Worm (Caenorhabditis elegans) whole organism, L3 larva: ENCODE results near the gene C17F4.2.

Source experiments
- ZK546.5 ChIP-seq: sonication (generic microtip); optimal IDR thresholded peaks from 2 replicates; lab custom pipeline; 2017; ENCODE audit warnings: missing biosample characterization, missing genetic modification characterization
- ama-1 ChIP-seq: fragments of 150-350 bp; optimal IDR thresholded peaks from 2 replicates; lab custom pipeline; 2018
- egl-5 ChIP-seq: fragments of 150-350 bp; optimal IDR thresholded peaks from 2 replicates; lab custom pipeline; 2017; ENCODE audit warnings: missing biosample characterization, missing genetic modification reagents, missing genetic modification characterization, inconsistent platforms
- elt-2 ChIP-seq: sonication (generic microtip); optimal IDR thresholded peaks from 2 replicates; lab custom pipeline; 2016; ENCODE audit warnings: missing genetic modification reagents, mild to moderate bottlenecking, missing genetic modification characterization, missing compliant biosample characterization
- fos-1 ChIP-seq: fragments of 150-350 bp; optimal IDR thresholded peaks from 2 replicates; lab custom pipeline; 2014; ENCODE audit warnings: missing biosample characterization, missing genetic modification characterization
- lin-39 ChIP-seq: fragments of 150-350 bp; optimal IDR thresholded peaks from 2 replicates; lab custom pipeline; 2018; ENCODE audit warnings: missing biosample characterization, missing genetic modification reagents, missing genetic modification characterization
- nhr-11 ChIP-seq: fragments of 150-350 bp; optimal IDR thresholded peaks from 2 replicates; lab custom pipeline; 2014; ENCODE audit warnings: missing biosample characterization, missing genetic modification characterization
- tbx-2 ChIP-seq: sonication (generic microtip); optimal IDR thresholded peaks from 2 replicates; lab custom pipeline; 2016; ENCODE audit warnings: mild to moderate bottlenecking, missing genetic modification characterization, missing compliant biosample characterization
- unc-62 ChIP-seq: fragments of 150-350 bp; sonication (generic microtip); optimal IDR thresholded peaks from 4 replicates; lab custom pipeline; 2014; ENCODE audit warnings: missing biosample characterization, missing genetic modification reagents, missing genetic modification characterization
- zag-1 ChIP-seq: fragments of 150-350 bp; optimal IDR thresholded peaks from 2 replicates; lab custom pipeline; 2014; ENCODE audit warnings: missing biosample characterization, missing genetic modification characterization
- ztf-4 ChIP-seq: fragments of 150-350 bp; optimal IDR thresholded peaks from 2 replicates; lab custom pipeline; 2014; ENCODE audit warnings: missing biosample characterization, missing genetic modification characterization

DNA sequence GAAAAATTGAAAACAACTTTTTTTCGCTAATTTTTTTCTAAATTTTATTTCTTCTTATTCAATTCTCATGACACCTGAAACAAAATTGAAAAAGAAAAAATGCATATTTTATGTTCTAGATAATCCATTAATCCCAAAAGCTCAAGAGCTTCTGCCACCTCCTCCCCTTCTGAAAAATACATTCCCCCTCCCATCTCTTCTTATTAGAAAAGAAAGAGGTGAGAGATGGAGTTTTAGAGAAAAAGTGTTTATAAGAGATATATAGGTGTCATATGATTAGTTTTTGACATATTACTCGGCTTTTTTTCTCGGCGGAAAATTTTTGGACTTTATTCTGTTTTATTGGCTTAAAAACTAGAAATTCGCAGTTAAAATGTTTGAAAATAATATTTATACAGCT is 22.1 kb downstream of the C17F4.2 start:
- TF ChIP-seq elt-2 (tag; lab: Kevin White, UChicago) (no peak), tbx-2 (tag; lab: Kevin White, UChicago) (no peak), egl-5 (tag; lab: Kevin White, UChicago) (no peak), ama-1 (lab: Kevin White, UChicago) (no peak), ZK546.5 (tag; lab: Kevin White, UChicago) (no peak), zag-1 (tag; lab: Kevin White, UChicago) (no peak), unc-62 (GFP tag; lab: Kevin White, UChicago) (no peak), fos-1 (no peak), lin-39 (tag; lab: Kevin White, UChicago) (no peak), nhr-11 (tag; lab: Kevin White, UChicago) (no peak), ztf-4 (tag; lab: Kevin White, UChicago) (no peak)
